Fruit fly (Drosophila melanogaster) whole organism, embryonic: ENCODE results near the gene CG4962.

Experiments
- Blimp-1 ChIP-seq: fragments of 200-800 bp; sonication (Bioruptor generic); optimal IDR thresholded peaks from 3 replicates; lab custom pipeline; 2018; ENCODE audit warnings: missing biosample characterization, missing genetic modification characterization, mild to moderate bottlenecking, moderate library complexity, missing genetic modification reagents
- CG16815 ChIP-seq: fragments of 200-800 bp; sonication (Bioruptor generic); optimal IDR thresholded peaks from 3 replicates; lab custom pipeline; 2017; ENCODE audit warnings: missing biosample characterization, mild to moderate bottlenecking, missing genetic modification characterization
- CG8359 ChIP-seq: fragments of 200-800 bp; sonication (Bioruptor generic); optimal IDR thresholded peaks from 2 replicates; lab custom pipeline; 2017; ENCODE audit warnings: missing biosample characterization, mild to moderate bottlenecking, missing genetic modification characterization, borderline replicate concordance
- Dp ChIP-seq: fragments of 200-800 bp; sonication (Bioruptor generic); optimal IDR thresholded peaks from 2 replicates; lab custom pipeline; 2018; ENCODE audit warnings: missing biosample characterization, mild to moderate bottlenecking, missing genetic modification characterization, moderate library complexity
- Myb ChIP-seq: fragments of 200-800 bp; sonication (Bioruptor generic); optimal IDR thresholded peaks from 2 replicates; lab custom pipeline; 2016; ENCODE audit warnings: missing biosample characterization, missing genetic modification characterization
- Poxn ChIP-seq: fragments of 200-800 bp; sonication (Bioruptor generic); IDR thresholded peaks from 2 replicates; pipeline ENCODE4 v1.3.6; 2022; ENCODE audit warnings: missing biosample characterization, missing genetic modification characterization
- ewg ChIP-seq: fragments of 200-800 bp; sonication (Bioruptor generic); optimal IDR thresholded peaks from 3 replicates; lab custom pipeline; 2017; ENCODE audit warnings: mild to moderate bottlenecking, missing biosample characterization, missing genetic modification reagents, missing genetic modification characterization
- ham ChIP-seq: fragments of 200-800 bp; sonication (Bioruptor generic); IDR thresholded peaks from 2 replicates; pipeline ENCODE4 v1.3.6; 2022; ENCODE audit warnings: missing biosample characterization, missing genetic modification characterization
- insv ChIP-seq, 2 experiments: fragments of 200-800 bp; sonication (Bioruptor generic); optimal IDR thresholded peaks; 3 replicates each; lab custom pipeline; 2016 to 2018; ENCODE audit warnings: missing biosample characterization in 2 of 2, missing genetic modification characterization in 2 of 2
- lola ChIP-seq, 3 experiments: fragments of >200 bp in 2 of 3; fragments of 200-800 bp in 1 of 3; sonication (Bioruptor generic) in 1 of 3; optimal IDR thresholded peaks; 2 replicates each; lab custom pipeline; 2017 to 2019; ENCODE audit warnings: missing biosample characterization in 3 of 3, missing genetic modification characterization in 3 of 3, mild to moderate bottlenecking in 1 of 3, moderate library complexity in 1 of 3

dm6 chr3L:16339873-16340272 is 44.5 kb upstream of the CG4962 start:
- TF ChIP-seq insv (GFP tag; optimal IDR thresholded peaks at IDR 0.05; lab: Kevin White, UChicago) (no peak), ham (GFP tag; lab: Robert Waterston, UW) (no peak), ewg (GFP tag; lab: Kevin White, UChicago) (no peak), CG8359 (GFP tag; lab: Kevin White, UChicago) (no peak), lola (GFP tag; optimal IDR thresholded peaks at IDR 0.05; lab: Kevin White, UChicago) (no peak), Myb (GFP tag; lab: Kevin White, UChicago) (no peak), CG16815 (no peak), Dp (no peak), Blimp-1 (GFP tag; lab: Kevin White, UChicago) (peak; percentile 98), Poxn (GFP tag; lab: Robert Waterston, UW) (no peak)
